Worm (Caenorhabditis elegans) whole organism, L2 larva: ENCODE measurements around the gene srb-13.
A peak's percentile ranks its signal among the peaks of the same experiment; 100 is the strongest.

Experiments used
- C34F6.9 ChIP-seq: fragments of 150-350 bp; optimal IDR thresholded peaks from 2 replicates; lab custom pipeline; 2014; ENCODE audit warnings: missing biosample characterization, missing genetic modification characterization
- F13H6.1 ChIP-seq: sonication (generic microtip); optimal IDR thresholded peaks from 2 replicates; lab custom pipeline; 2016; ENCODE audit warnings: missing genetic modification characterization, missing compliant biosample characterization
- R02D3.7 ChIP-seq: fragments of 150-350 bp; optimal IDR thresholded peaks from 2 replicates; lab custom pipeline; 2014; ENCODE audit warnings: missing biosample characterization, missing genetic modification characterization
- Y55F3AM.14 ChIP-seq: fragments of 200-800 bp; sonication (Bioruptor generic); optimal IDR thresholded peaks from 2 replicates; lab custom pipeline; 2018; ENCODE audit warnings: mild to moderate bottlenecking, missing genetic modification characterization, missing compliant biosample characterization
- ZK546.5 ChIP-seq: sonication (generic microtip); optimal IDR thresholded peaks from 2 replicates; lab custom pipeline; 2017; ENCODE audit warnings: missing biosample characterization, missing genetic modification characterization
- alr-1 ChIP-seq: fragments of 150-350 bp; optimal IDR thresholded peaks from 2 replicates; lab custom pipeline; 2014; ENCODE audit warnings: missing biosample characterization, missing genetic modification characterization
- aly-2 ChIP-seq: fragments of 150-350 bp; optimal IDR thresholded peaks from 2 replicates; lab custom pipeline; 2014; ENCODE audit warnings: missing biosample characterization, missing genetic modification characterization
- ama-1 ChIP-seq: fragments of 150-350 bp; optimal IDR thresholded peaks from 2 replicates; lab custom pipeline; 2018; ENCODE audit warnings: inconsistent platforms
- blmp-1 ChIP-seq: sonication (generic microtip); optimal IDR thresholded peaks from 2 replicates; lab custom pipeline; 2017; ENCODE audit warnings: missing genetic modification characterization, mild to moderate bottlenecking, missing compliant biosample characterization, antibody characterized with exemption, moderate library complexity; ENCODE audit not compliant: insufficient read depth
- ceh-16 ChIP-seq: fragments of 150-350 bp; optimal IDR thresholded peaks from 2 replicates; lab custom pipeline; 2014; ENCODE audit warnings: missing biosample characterization, missing genetic modification characterization
- ceh-82 ChIP-seq: fragments of 150-350 bp; optimal IDR thresholded peaks from 2 replicates; lab custom pipeline; 2014; ENCODE audit warnings: missing biosample characterization, missing genetic modification characterization
- crh-2 ChIP-seq: sonication (generic microtip); optimal IDR thresholded peaks from 2 replicates; lab custom pipeline; 2017; ENCODE audit warnings: missing biosample characterization, missing genetic modification characterization
- dmd-4 ChIP-seq: sonication (generic microtip); optimal IDR thresholded peaks from 2 replicates; lab custom pipeline; 2017; ENCODE audit warnings: missing biosample characterization, missing genetic modification characterization
- egl-27 ChIP-seq: sonication (generic microtip); optimal IDR thresholded peaks from 3 replicates; lab custom pipeline; 2017; ENCODE audit warnings: missing biosample characterization, missing genetic modification reagents, missing genetic modification characterization
- elt-1 ChIP-seq: fragments of 150-350 bp; optimal IDR thresholded peaks from 2 replicates; lab custom pipeline; 2014; ENCODE audit warnings: missing biosample characterization, missing genetic modification characterization
- elt-3 ChIP-seq: sonication (generic microtip); optimal IDR thresholded peaks from 2 replicates; lab custom pipeline; 2017; ENCODE audit warnings: missing biosample characterization, missing genetic modification characterization
- fos-1 ChIP-seq: fragments of 150-350 bp; optimal IDR thresholded peaks from 2 replicates; lab custom pipeline; 2014; ENCODE audit warnings: missing biosample characterization, missing genetic modification characterization
- gmeb-1 ChIP-seq: fragments of 150-350 bp; optimal IDR thresholded peaks from 2 replicates; lab custom pipeline; 2014; ENCODE audit warnings: missing biosample characterization, missing genetic modification characterization
- lin-11 ChIP-seq: fragments of 150-350 bp; sonication (generic microtip); optimal IDR thresholded peaks from 2 replicates; lab custom pipeline; 2014; ENCODE audit warnings: missing biosample characterization, missing genetic modification characterization, inconsistent platforms, mixed read lengths
- lin-13 ChIP-seq: fragments of 150-350 bp; optimal IDR thresholded peaks from 2 replicates; lab custom pipeline; 2014; ENCODE audit warnings: missing biosample characterization, missing genetic modification reagents, missing genetic modification characterization
- lin-39 ChIP-seq: fragments of 150-350 bp; optimal IDR thresholded peaks from 2 replicates; lab custom pipeline; 2014; ENCODE audit warnings: missing biosample characterization, missing genetic modification reagents, missing genetic modification characterization
- lsy-2 ChIP-seq, 2 experiments: fragments of 150-350 bp in 1 of 2; sonication (generic microtip) in 1 of 2; optimal IDR thresholded peaks; 2 replicates each; lab custom pipeline; 2014 to 2017; ENCODE audit warnings: missing biosample characterization in 2 of 2, missing genetic modification characterization in 2 of 2
- mab-5 ChIP-seq: fragments of 150-350 bp; optimal IDR thresholded peaks from 2 replicates; lab custom pipeline; 2014; ENCODE audit warnings: missing biosample characterization, missing genetic modification characterization
- mbf-1 ChIP-seq: sonication (generic microtip); optimal IDR thresholded peaks from 2 replicates; lab custom pipeline; 2017; ENCODE audit warnings: missing biosample characterization, missing genetic modification characterization
- mdl-1 ChIP-seq, 2 experiments: fragments of 150-350 bp in 1 of 2; sonication (generic microtip) in 1 of 2; optimal IDR thresholded peaks; 2 replicates each; lab custom pipeline; 2017; ENCODE audit warnings: missing biosample characterization in 2 of 2, missing genetic modification characterization in 2 of 2
- nhr-10 ChIP-seq: sonication (generic microtip); optimal IDR thresholded peaks from 2 replicates; lab custom pipeline; 2017; ENCODE audit warnings: missing biosample characterization, missing genetic modification characterization
- nhr-11 ChIP-seq: fragments of 150-350 bp; optimal IDR thresholded peaks from 2 replicates; lab custom pipeline; 2014; ENCODE audit warnings: missing biosample characterization, missing genetic modification characterization
- nhr-12 ChIP-seq: fragments of 150-350 bp; optimal IDR thresholded peaks from 2 replicates; lab custom pipeline; 2014; ENCODE audit warnings: missing biosample characterization, missing genetic modification characterization
- nhr-129 ChIP-seq: fragments of 150-350 bp; optimal IDR thresholded peaks from 2 replicates; lab custom pipeline; 2014; ENCODE audit warnings: missing biosample characterization, missing genetic modification characterization
- nhr-21 ChIP-seq: fragments of 150-350 bp; optimal IDR thresholded peaks from 2 replicates; lab custom pipeline; 2014; ENCODE audit warnings: missing biosample characterization, missing genetic modification characterization
- nhr-23 ChIP-seq: fragments of 150-350 bp; optimal IDR thresholded peaks from 2 replicates; lab custom pipeline; 2014; ENCODE audit warnings: missing biosample characterization, missing genetic modification reagents, missing genetic modification characterization
- nhr-237 ChIP-seq: fragments of 150-350 bp; optimal IDR thresholded peaks from 2 replicates; lab custom pipeline; 2014; ENCODE audit warnings: missing biosample characterization, missing genetic modification characterization
- nhr-25 ChIP-seq: fragments of 150-350 bp; sonication (generic microtip); optimal IDR thresholded peaks from 3 replicates; lab custom pipeline; 2014; ENCODE audit warnings: missing biosample characterization, missing genetic modification characterization
- nhr-6 ChIP-seq: fragments of 150-350 bp; optimal IDR thresholded peaks from 2 replicates; lab custom pipeline; 2014; ENCODE audit warnings: missing biosample characterization, missing genetic modification characterization
- nhr-77 ChIP-seq: fragments of 150-350 bp; optimal IDR thresholded peaks from 2 replicates; lab custom pipeline; 2014; ENCODE audit warnings: missing biosample characterization, missing genetic modification characterization
- peb-1 ChIP-seq: fragments of 150-350 bp; optimal IDR thresholded peaks from 2 replicates; lab custom pipeline; 2014; ENCODE audit warnings: missing biosample characterization, missing genetic modification characterization
- sem-4 ChIP-seq: fragments of 150-350 bp; optimal IDR thresholded peaks from 2 replicates; lab custom pipeline; 2014; ENCODE audit warnings: missing biosample characterization, missing genetic modification reagents, missing genetic modification characterization
- skn-1 ChIP-seq: sonication (generic microtip); optimal IDR thresholded peaks from 2 replicates; lab custom pipeline; 2017; ENCODE audit warnings: missing biosample characterization, missing genetic modification characterization
- sma-3 ChIP-seq: sonication (generic microtip); optimal IDR thresholded peaks from 2 replicates; lab custom pipeline; 2016; ENCODE audit warnings: missing genetic modification reagents, missing genetic modification characterization, missing compliant biosample characterization
- sma-9 ChIP-seq, 2 experiments: fragments of 150-350 bp in 1 of 2; sonication (generic microtip) in 1 of 2; optimal IDR thresholded peaks; 2 replicates each; lab custom pipeline; 2014 to 2016; ENCODE audit warnings: missing genetic modification characterization in 2 of 2, mild to moderate bottlenecking in 1 of 2, missing biosample characterization in 1 of 2, missing compliant biosample characterization in 1 of 2, missing genetic modification reagents in 1 of 2, moderate library complexity in 1 of 2
- snpc-4 ChIP-seq: fragments of 150-350 bp; optimal IDR thresholded peaks from 2 replicates; lab custom pipeline; 2014; ENCODE audit warnings: missing biosample characterization, missing genetic modification characterization
- unc-39 ChIP-seq: fragments of 150-350 bp; optimal IDR thresholded peaks from 2 replicates; lab custom pipeline; 2014; ENCODE audit warnings: missing biosample characterization, missing genetic modification characterization
- unc-55 ChIP-seq: fragments of 150-350 bp; sonication (generic microtip); optimal IDR thresholded peaks from 3 replicates; lab custom pipeline; 2014; ENCODE audit warnings: missing biosample characterization, missing genetic modification reagents, missing genetic modification characterization
- unc-62 ChIP-seq: fragments of 150-350 bp; optimal IDR thresholded peaks from 2 replicates; lab custom pipeline; 2014; ENCODE audit warnings: missing biosample characterization, missing genetic modification reagents, missing genetic modification characterization
- zag-1 ChIP-seq: fragments of 150-350 bp; optimal IDR thresholded peaks from 2 replicates; lab custom pipeline; 2014; ENCODE audit warnings: missing biosample characterization, missing genetic modification characterization
- ztf-1 ChIP-seq: fragments of 200-800 bp; sonication (Bioruptor generic); conservative IDR thresholded peaks from 2 replicates; pipeline ENCODE4 v1.3.6; 2022; ENCODE audit warnings: missing genetic modification characterization, missing compliant biosample characterization
- ztf-11 ChIP-seq: sonication (generic microtip); optimal IDR thresholded peaks from 2 replicates; lab custom pipeline; 2017; ENCODE audit warnings: missing biosample characterization, missing genetic modification characterization
- ztf-4 ChIP-seq: fragments of 150-350 bp; optimal IDR thresholded peaks from 2 replicates; lab custom pipeline; 2014; ENCODE audit warnings: missing biosample characterization, missing genetic modification characterization

srb-13 gene

ce11 chrII:5157525-5157924 lies at the start of gene srb-13:
Gene srb-13, minus strand, starts transcription at chrII:5157625.
- TF ChIP-seq ceh-82 (tag; lab: Kevin White, UChicago) (no peak), ZK546.5 (tag; lab: Kevin White, UChicago) (no peak), elt-3 (tag; lab: Kevin White, UChicago) (no peak), ama-1 (lab: Kevin White, UChicago) (no peak), nhr-237 (no peak), unc-62 (GFP tag; lab: Kevin White, UChicago) (no peak), sma-3 (no peak), unc-55 (GFP tag; lab: Kevin White, UChicago) (no peak), mbf-1 (tag; lab: Kevin White, UChicago) (no peak)

ce11 chrII:5205286-5205685 lies 47.9 kb upstream of the srb-13 start:
- TF ChIP-seq lin-13 (no peak), R02D3.7 (tag; lab: Kevin White, UChicago) (no peak), ceh-16 (no peak), ztf-11 (tag; lab: Kevin White, UChicago) (no peak), fos-1 (tag; lab: Kevin White, UChicago) (no peak), unc-39 (no peak), sma-3 (no peak), lin-39 (tag; lab: Kevin White, UChicago) (no peak), skn-1 (tag; lab: Kevin White, UChicago) (no peak), ama-1 (lab: Kevin White, UChicago) (no peak), unc-55 (GFP tag; lab: Kevin White, UChicago) (no peak), nhr-11 (no peak), dmd-4 (no peak), aly-2 (no peak)

ce11 chrII:5202930-5203329 lies 45.5 kb upstream of the srb-13 start, which contains the start of gene ampd-1:
Gene ampd-1, plus strand, starts transcription at chrII:5203322.
- no peak for TF ChIP-seq nhr-77 (tag; lab: Kevin White, UChicago)
- no peak for TF ChIP-seq unc-62 (GFP tag; lab: Kevin White, UChicago)
- no peak for TF ChIP-seq snpc-4 (tag; lab: Kevin White, UChicago)
- no peak for TF ChIP-seq ZK546.5 (tag; lab: Kevin White, UChicago)
- TF ChIP-seq nhr-21 (tag; lab: Kevin White, UChicago): no peak
- TF ChIP-seq blmp-1 (tag; lab: Kevin White, UChicago): no peak
- TF ChIP-seq elt-1 (tag; lab: Kevin White, UChicago): no peak
- peak; percentile 30 for TF ChIP-seq sma-9 (GFP tag; optimal IDR thresholded peaks at IDR 0.05; lab: Kevin White, UChicago)
- TF ChIP-seq sma-9 (tag; optimal IDR thresholded peaks at IDR 0.05; lab: Kevin White, UChicago): no peak
- TF ChIP-seq gmeb-1 (tag; lab: Kevin White, UChicago): peak; percentile 24
- peak; percentile 27 for TF ChIP-seq F13H6.1
- TF ChIP-seq unc-55 (GFP tag; lab: Kevin White, UChicago): no peak
- TF ChIP-seq ztf-4 (tag; lab: Kevin White, UChicago): no peak
- TF ChIP-seq fos-1 (tag; lab: Kevin White, UChicago): peak; percentile 60
- TF ChIP-seq ztf-11 (tag; lab: Kevin White, UChicago): no peak
- no peak for TF ChIP-seq crh-2
- TF ChIP-seq nhr-11: no peak
- no peak for TF ChIP-seq zag-1 (tag; lab: Kevin White, UChicago)
- TF ChIP-seq mab-5 (tag; lab: Kevin White, UChicago): no peak
- TF ChIP-seq nhr-6: no peak
- no peak for TF ChIP-seq lin-11
- no peak for TF ChIP-seq sem-4 (tag; lab: Kevin White, UChicago)
- no peak for TF ChIP-seq nhr-12 (tag; lab: Kevin White, UChicago)
- TF ChIP-seq egl-27: no peak
- TF ChIP-seq nhr-129 (tag; lab: Kevin White, UChicago): peak; percentile 47
- no peak for TF ChIP-seq elt-3 (tag; lab: Kevin White, UChicago)
- TF ChIP-seq lsy-2 (tag; optimal IDR thresholded peaks at IDR 0.05; lab: Kevin White, UChicago): no peak
- TF ChIP-seq aly-2: no peak
- TF ChIP-seq sma-3: peak; percentile 16
- peak; percentile 6 for TF ChIP-seq skn-1 (tag; lab: Kevin White, UChicago)
- TF ChIP-seq nhr-237: no peak
- TF ChIP-seq lin-39 (tag; lab: Kevin White, UChicago): no peak
- no peak for TF ChIP-seq alr-1
- TF ChIP-seq R02D3.7 (tag; lab: Kevin White, UChicago): no peak
- TF ChIP-seq ama-1 (lab: Kevin White, UChicago): no peak
- TF ChIP-seq nhr-23 (tag; lab: Kevin White, UChicago): no peak
- no peak for TF ChIP-seq dmd-4
- TF ChIP-seq mdl-1 (tag; optimal IDR thresholded peaks at IDR 0.05; lab: Kevin White, UChicago): no peak
- no peak for TF ChIP-seq ceh-16
- peak; percentile 38 for TF ChIP-seq C34F6.9
- no peak for TF ChIP-seq peb-1 (tag; lab: Kevin White, UChicago)
- no peak for TF ChIP-seq ztf-1 (GFP tag; lab: Robert Waterston, UW)
- no peak for TF ChIP-seq nhr-10 (tag; lab: Kevin White, UChicago)
- TF ChIP-seq nhr-25 (tag; lab: Kevin White, UChicago): no peak
- TF ChIP-seq lin-13: no peak
- TF ChIP-seq unc-39: no peak
- TF ChIP-seq mbf-1 (tag; lab: Kevin White, UChicago): no peak
- no peak for TF ChIP-seq Y55F3AM.14 (GFP tag; lab: Kevin White, UChicago)
- no peak for TF ChIP-seq ceh-82 (tag; lab: Kevin White, UChicago)
